Worm (Caenorhabditis elegans) whole organism, L4/young adult: ENCODE measurements around the gene Y68A4B.3.

Experiments used
- W03F9.2 ChIP-seq: fragments of 150-350 bp; optimal IDR thresholded peaks from 2 replicates; lab custom pipeline; 2014; ENCODE audit warnings: missing biosample characterization, missing genetic modification characterization
- him-1 ChIP-seq: sonication (generic microtip); optimal IDR thresholded peaks from 2 replicates; lab custom pipeline; 2016; ENCODE audit warnings: missing genotype, missing genetic modification reagents, missing genetic modification characterization, missing compliant biosample characterization

DNA sequence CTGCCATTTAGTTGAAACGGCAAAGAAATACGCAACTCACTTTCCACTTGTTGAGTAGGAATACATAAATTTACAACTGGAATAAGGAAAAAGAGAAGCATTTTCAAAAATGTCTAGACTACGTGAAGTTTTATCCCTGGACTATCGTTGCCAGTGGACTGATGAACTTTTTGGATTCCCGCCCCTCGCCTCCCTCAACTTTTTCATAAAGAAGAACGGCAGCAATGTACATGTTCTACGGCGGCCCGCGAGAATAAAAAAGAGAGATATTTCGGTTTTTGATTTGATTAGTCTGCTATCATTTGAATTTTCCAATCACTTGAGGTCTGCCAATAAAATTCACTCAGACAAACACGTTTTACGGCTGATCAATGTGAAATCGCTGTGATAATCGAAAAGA is 6.5 kb upstream of the Y68A4B.3 start, which contains the start of gene clec-243:
- TF ChIP-seq him-1 (tag; lab: Kevin White, UChicago) (no peak), W03F9.2 (tag; lab: Kevin White, UChicago) (no peak)
